Fruit fly (Drosophila melanogaster): ENCODE measurements around the gene nac.

Gene nac

DNA sequence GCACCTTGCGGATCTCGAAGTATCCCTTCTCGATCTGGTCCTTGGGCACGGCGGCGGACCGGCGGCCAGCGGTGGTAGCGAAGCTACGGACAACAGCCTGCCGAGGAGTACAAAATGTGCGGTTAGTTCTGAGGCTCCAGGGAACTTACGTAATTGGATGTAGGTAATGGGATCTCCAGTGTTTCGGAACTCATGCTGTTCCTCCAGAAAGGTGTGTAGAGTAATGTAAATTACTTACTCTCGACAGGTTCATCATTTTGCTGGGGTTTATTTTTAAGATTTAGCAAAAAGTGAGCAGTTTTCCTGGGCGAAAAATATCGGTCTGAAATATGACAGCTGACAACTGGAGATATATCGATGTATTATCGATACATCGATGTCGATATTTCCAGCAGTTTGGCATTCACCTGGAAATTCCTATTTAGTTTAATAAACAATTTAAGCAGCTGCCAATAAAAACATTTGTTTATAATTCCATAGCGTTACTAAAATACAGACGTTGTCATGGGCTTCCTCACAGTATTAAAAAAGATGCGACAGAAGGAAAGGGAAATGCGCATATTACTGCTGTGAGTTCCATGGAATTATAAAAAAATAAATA lies 37.0 kb upstream of the nac start, which contains the start of the genes COX7A and Arl2 (continued):
- TF ChIP-seq gt (GFP tag; IDR thresholded peaks at IDR 0.05) (no peak), lilli (GFP tag; optimal IDR thresholded peaks at IDR 0.05) (peak; percentile 20), amos (GFP tag; IDR thresholded peaks at IDR 0.05; ENCODE audit: partially characterized antibody) (peak; percentile 96), pzg (GFP tag; optimal IDR thresholded peaks at IDR 0.05) (peak; percentile 82), Opbp (GFP tag; IDR thresholded peaks at IDR 0.05; ENCODE audit: partially characterized antibody) (peak; percentile 98), bbx (GFP tag; IDR thresholded peaks at IDR 0.05; ENCODE audit: partially characterized antibody) (peak; percentile 97), Meics (GFP tag; optimal IDR thresholded peaks at IDR 0.05) (peak; percentile 9), CG10147 (GFP tag; optimal IDR thresholded peaks at IDR 0.05) (peak; percentile 27), Nf-YC (tag; optimal IDR thresholded peaks at IDR 0.05) (peak; percentile 34), CG10462 (GFP tag; optimal IDR thresholded peaks at IDR 0.05) (no peak), sens (GFP tag) (peak; percentile 68), hkb (optimal IDR thresholded peaks at IDR 0.05) (no peak), hkb (GFP tag; IDR thresholded peaks at IDR 0.05) (no peak), CG7745 (tag; optimal IDR thresholded peaks at IDR 0.05) (no peak), CG2712 (tag; optimal IDR thresholded peaks at IDR 0.05) (peak; percentile 22), mld (GFP tag; IDR thresholded peaks at IDR 0.05; ENCODE audit: partially characterized antibody) (peak; percentile 93), ato (GFP tag; IDR thresholded peaks at IDR 0.05; ENCODE audit: partially characterized antibody) (peak; percentile 96), chinmo (GFP tag; IDR thresholded peaks at IDR 0.05; ENCODE audit: partially characterized antibody) (peak; percentile 83; the same call in 3 of the 4 replicates), nerfin-1 (tag; optimal IDR thresholded peaks at IDR 0.05) (peak; percentile 14), CG31224 (GFP tag; IDR thresholded peaks at IDR 0.05) (no peak), dm (GFP tag; optimal IDR thresholded peaks at IDR 0.05) (peak; percentile 23), Fer1 (GFP tag; optimal IDR thresholded peaks at IDR 0.05) (peak; percentile 16), CG4617 (GFP tag; optimal IDR thresholded peaks at IDR 0.05; ENCODE audit: borderline replicate concordance) (peak; percentile 88), CG7357 (GFP tag; IDR thresholded peaks at IDR 0.05) (no peak), CG8944 (GFP tag; optimal IDR thresholded peaks at IDR 0.05) (no peak), trem (tag; optimal IDR thresholded peaks at IDR 0.05) (peak; percentile 75), tx (GFP tag; optimal IDR thresholded peaks at IDR 0.05) (peak; percentile 31), CG1603 (tag; optimal IDR thresholded peaks at IDR 0.05) (peak; percentile 56), CG10431 (GFP tag; optimal IDR thresholded peaks at IDR 0.05) (peak; percentile 17), ab (GFP tag; optimal IDR thresholded peaks at IDR 0.05) (no peak), CG16813 (GFP tag; IDR thresholded peaks at IDR 0.05; ENCODE audit: partially characterized antibody) (peak; percentile 91), slp2 (GFP tag; optimal IDR thresholded peaks at IDR 0.05) (no peak), jigr1 (GFP tag; IDR thresholded peaks at IDR 0.05) (peak; percentile 27; the same call in 1 of the 3 replicates), Ets97D (GFP tag; optimal IDR thresholded peaks at IDR 0.05) (peak; percentile 60), HLH4C (GFP tag; IDR thresholded peaks at IDR 0.05; ENCODE audit: partially characterized antibody) (peak; percentile 90), CG3838 (GFP tag; optimal IDR thresholded peaks at IDR 0.05) (no peak), CG30020 (tag; optimal IDR thresholded peaks at IDR 0.05) (peak; percentile 42), CG2116 (GFP tag; optimal IDR thresholded peaks at IDR 0.05) (peak; percentile 65), stwl (tag; optimal IDR thresholded peaks at IDR 0.05) (peak; percentile 61), unc-4 (GFP tag; IDR thresholded peaks at IDR 0.05; ENCODE audit: partially characterized antibody) (peak; percentile 95), zfh2 (GFP tag; optimal IDR thresholded peaks at IDR 0.05) (no peak), crp (GFP tag; optimal IDR thresholded peaks at IDR 0.05) (peak; percentile 34 to 83), Dp (GFP tag; optimal IDR thresholded peaks at IDR 0.05) (peak; percentile 45), YL-1 (GFP tag; optimal IDR thresholded peaks at IDR 0.05) (peak; percentile 96), CG7963 (GFP tag; IDR thresholded peaks at IDR 0.05; ENCODE audit: partially characterized antibody) (peak; percentile 90), sqz (GFP tag; optimal IDR thresholded peaks at IDR 0.05) (no peak), CG31365 (tag; optimal IDR thresholded peaks at IDR 0.05) (peak; percentile 8), en (GFP tag; optimal IDR thresholded peaks at IDR 0.05) (no peak), row (GFP tag; IDR thresholded peaks at IDR 0.05) (peak; percentile 43; the same call in 2 of the 3 replicates)

Data from whole organism, embryonic.